Worm (Caenorhabditis elegans): Measurements from ENCODE around the gene F21D5.4.
A peak's percentile ranks its signal among the peaks of the same experiment; 100 is the strongest.

F21D5.4 gene

DNA sequence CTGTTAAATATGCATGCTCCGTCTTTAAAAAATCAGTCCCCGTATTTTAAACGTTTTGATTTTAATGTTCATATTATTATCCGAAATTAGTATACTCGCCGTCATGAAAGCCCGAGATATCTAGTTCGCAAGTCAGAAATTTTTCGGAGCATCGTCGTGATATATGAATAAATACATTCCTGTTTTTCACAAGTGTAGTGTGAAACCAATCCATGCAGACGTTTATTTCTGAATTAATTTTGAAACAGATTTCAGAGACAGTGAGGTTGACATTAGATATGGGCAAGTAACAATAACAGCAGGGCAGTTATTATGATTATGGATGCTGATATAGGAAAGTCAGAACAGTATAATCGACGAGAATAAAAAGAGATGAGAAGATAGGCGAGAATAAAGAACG, 14.6 kb downstream of the F21D5.4 start (continued):
- TF ChIP-seq lin-26 (GFP tag; IDR thresholded peaks at IDR 0.05), result no peak
- no peak for TF ChIP-seq lin-35 (GFP tag; optimal IDR thresholded peaks at IDR 0.05)
- TF ChIP-seq madf-6 (GFP tag; IDR thresholded peaks at IDR 0.05), result peak; percentile 57; the same call in 1 of the 2 replicates
- TF ChIP-seq die-1 (tag; optimal IDR thresholded peaks at IDR 0.05), result no peak
- TF ChIP-seq tbp1 (GFP tag; optimal IDR thresholded peaks at IDR 0.05), result peak; percentile 24
- TF ChIP-seq hmg-1.2 (GFP tag; IDR thresholded peaks at IDR 0.05), result 0 out of 2 replicates have a peak, but pooled peaks have one; percentile 21
- TF ChIP-seq ama-1 (optimal IDR thresholded peaks at IDR 0.05), result no peak
- peak in 1 of 2 experiments; percentile 45 for TF ChIP-seq ama-1 (GFP tag; optimal IDR thresholded peaks at IDR 0.05)
- TF ChIP-seq xnd-1 (tag; optimal IDR thresholded peaks at IDR 0.05), result peak; percentile 1
- TF ChIP-seq lin-54 (GFP tag; optimal IDR thresholded peaks at IDR 0.05), result peak; percentile 44
- TF ChIP-seq B0019.2 (GFP tag; conservative IDR thresholded peaks at IDR 0.05), result no peak
- TF ChIP-seq lag-1 (GFP tag; IDR thresholded peaks at IDR 0.05), result no peak
- TF ChIP-seq chd-7 (tag; optimal IDR thresholded peaks at IDR 0.05), result no peak
- no peak for TF ChIP-seq hrde-1 (tag; optimal IDR thresholded peaks at IDR 0.05; ENCODE audit: borderline replicate concordance)
- TF ChIP-seq ekl-4 (GFP tag; IDR thresholded peaks at IDR 0.05), result peak; percentile 57
- TF ChIP-seq F37B4.10 (GFP tag; IDR thresholded peaks at IDR 0.05), result no peak
- TF ChIP-seq Y95B8A.8 (GFP tag; IDR thresholded peaks at IDR 0.05), result 0 out of 2 replicates have a peak, but pooled peaks have one; percentile 8
- peak; percentile 11 for TF ChIP-seq ztf-18 (tag; optimal IDR thresholded peaks at IDR 0.05)
- TF ChIP-seq sdz-38 (tag; optimal IDR thresholded peaks at IDR 0.05), result no peak
- no peak for TF ChIP-seq K11D2.4 (GFP tag; IDR thresholded peaks at IDR 0.05)
- no peak for TF ChIP-seq ceh-27 (GFP tag; optimal IDR thresholded peaks at IDR 0.05)
- TF ChIP-seq Y56A3A.18 (GFP tag; IDR thresholded peaks at IDR 0.05), result no peak

DNA sequence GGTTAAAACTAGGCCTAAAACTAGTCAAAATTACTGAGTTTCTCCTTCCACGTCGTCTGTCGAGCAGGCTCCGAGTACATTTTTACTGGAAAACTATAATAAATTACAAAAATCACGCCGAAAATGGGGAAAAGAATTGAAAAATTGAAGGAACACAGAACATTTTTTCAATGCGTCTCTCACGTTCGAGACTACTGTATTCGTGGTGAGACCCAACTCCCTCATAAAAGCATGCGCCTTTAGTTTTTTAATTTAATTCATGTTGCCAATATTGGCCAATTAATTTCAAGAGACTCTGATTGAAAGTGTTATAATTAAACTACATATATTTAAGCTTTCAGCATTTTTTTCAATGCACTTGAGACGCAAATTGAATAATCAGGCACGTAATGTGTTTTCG, 16.3 kb downstream of the F21D5.4 start:
- TF ChIP-seq dox-1 (GFP tag; IDR thresholded peaks at IDR 0.05), result no peak
- TF ChIP-seq F23B12.7 (tag; optimal IDR thresholded peaks at IDR 0.05; ENCODE audit: insufficient read depth), result peak; percentile 5
- TF ChIP-seq hrde-1 (tag; optimal IDR thresholded peaks at IDR 0.05; ENCODE audit: borderline replicate concordance), result no peak
- TF ChIP-seq nhr-27 (tag; optimal IDR thresholded peaks at IDR 0.05), result no peak
- TF ChIP-seq T26A5.8 (tag; optimal IDR thresholded peaks at IDR 0.05), result no peak
- peak; percentile 79 for TF ChIP-seq lsl-1 (GFP tag; optimal IDR thresholded peaks at IDR 0.05)
- no peak for TF ChIP-seq rec-8 (tag; optimal IDR thresholded peaks at IDR 0.05)
- no peak for TF ChIP-seq pha-4 (tag; optimal IDR thresholded peaks at IDR 0.05)
- TF ChIP-seq nhr-179 (tag; optimal IDR thresholded peaks at IDR 0.05), result no peak
- peak; percentile 0 for TF ChIP-seq efl-1 (GFP tag; optimal IDR thresholded peaks at IDR 0.05)
- peak; percentile 81; the same call in 1 of the 2 replicates for TF ChIP-seq F33H1.4 (GFP tag; IDR thresholded peaks at IDR 0.05)
- TF ChIP-seq akir-1 (GFP tag; optimal IDR thresholded peaks at IDR 0.05), result no peak
- TF ChIP-seq ceh-58 (GFP tag; IDR thresholded peaks at IDR 0.05), result no peak
- TF ChIP-seq F55B11.4 (tag; optimal IDR thresholded peaks at IDR 0.05; ENCODE audit: borderline replicate concordance, insufficient read depth), result no peak
- no peak for TF ChIP-seq tbp1 (GFP tag; optimal IDR thresholded peaks at IDR 0.05)
- TF ChIP-seq Y53G8AR.9 (GFP tag; conservative IDR thresholded peaks at IDR 0.05), result no peak
- no peak for TF ChIP-seq F49E8.2 (tag; optimal IDR thresholded peaks at IDR 0.05; ENCODE audit: insufficient read depth)
- no peak for TF ChIP-seq Y53F4B.3 (GFP tag; IDR thresholded peaks at IDR 0.05)
- TF ChIP-seq bed-2 (GFP tag; IDR thresholded peaks at IDR 0.05), result no peak
- no peak for TF ChIP-seq egrh-3 (GFP tag; IDR thresholded peaks at IDR 0.05)

Measured in whole organism, young adult.